Worm (Caenorhabditis elegans): Measurements from ENCODE around the gene nrde-1.

- no peak for TF ChIP-seq ztf-4 (tag; optimal IDR thresholded peaks at IDR 0.05)
- no peak for TF ChIP-seq aha-1 (tag; optimal IDR thresholded peaks at IDR 0.05)
- TF ChIP-seq rnt-1 (tag; optimal IDR thresholded peaks at IDR 0.05) = no peak
- no peak for TF ChIP-seq jun-1 (tag; optimal IDR thresholded peaks at IDR 0.05)
- TF ChIP-seq fkh-10 (GFP tag; optimal IDR thresholded peaks at IDR 0.05) = no peak
- no peak for TF ChIP-seq nhr-11 (tag; optimal IDR thresholded peaks at IDR 0.05)
- TF ChIP-seq nhr-28 (tag; optimal IDR thresholded peaks at IDR 0.05) = no peak
- TF ChIP-seq tlp-1 (tag; optimal IDR thresholded peaks at IDR 0.05) = no peak
- TF ChIP-seq unc-130 (tag; optimal IDR thresholded peaks at IDR 0.05) = no peak
- no peak for TF ChIP-seq ces-1 (GFP tag; optimal IDR thresholded peaks at IDR 0.05)
- TF ChIP-seq lin-15B (tag; optimal IDR thresholded peaks at IDR 0.05) = no peak
- no peak for TF ChIP-seq ama-1 (optimal IDR thresholded peaks at IDR 0.05)
These were observed 13.2 kb downstream of the nrde-1 start, which contains the start of gene gldi-5 for ce11 chrIII:3726443-3726842.
